Worm (Caenorhabditis elegans) whole organism, young adult: Measurements from ENCODE around the gene clec-124.
"Not testable (repeated sequence)": the region's sequence is repeated elsewhere in the genome, so short reads cannot be mapped to it uniquely, and the experiment has no call there.

ENCODE experiments used
- B0035.1 ChIP-seq: sonication (generic microtip); optimal IDR thresholded peaks from 2 replicates; lab custom pipeline; 2016; ENCODE audit warnings: missing genetic modification characterization, mild to moderate bottlenecking, missing compliant biosample characterization, missing genotype, missing genetic modification reagents
- C17E4.6 ChIP-seq: fragments of 200-800 bp; sonication (Bioruptor generic); IDR thresholded peaks from 2 replicates; pipeline ENCODE4 v1.3.6; 2022; ENCODE audit warnings: missing genetic modification reagents, missing genetic modification characterization, missing compliant biosample characterization
- F39B2.1 ChIP-seq: fragments of 200-800 bp; sonication (Bioruptor generic); IDR thresholded peaks from 2 replicates; pipeline ENCODE4 v1.3.6; 2022; ENCODE audit warnings: missing genetic modification reagents, missing genetic modification characterization, missing compliant biosample characterization
- F55B11.4 ChIP-seq: sonication (generic microtip); optimal IDR thresholded peaks from 2 replicates; lab custom pipeline; 2016; ENCODE audit warnings: missing compliant biosample characterization, missing genetic modification characterization, borderline replicate concordance; ENCODE audit not compliant: insufficient read depth
- ama-1 ChIP-seq, 3 experiments: fragments of 150-350 bp in 1 of 3; sonication (generic microtip) in 2 of 3; optimal IDR thresholded peaks; 2 replicates each; lab custom pipeline; 2014 to 2018; ENCODE audit warnings: missing biosample characterization in 2 of 3, missing genetic modification characterization in 2 of 3, missing genetic modification reagents in 2 of 3
- attf-5 ChIP-seq: fragments of 200-800 bp; sonication (Bioruptor generic); optimal IDR thresholded peaks from 2 replicates; lab custom pipeline; 2018; ENCODE audit warnings: mild to moderate bottlenecking, missing genetic modification characterization, missing compliant biosample characterization
- attf-6 ChIP-seq: fragments of 200-800 bp; sonication (Bioruptor generic); IDR thresholded peaks from 2 replicates; pipeline ENCODE4 v1.3.6; 2022; ENCODE audit warnings: missing genetic modification reagents, missing genetic modification characterization, missing compliant biosample characterization
- cebp-1 ChIP-seq, 2 experiments: fragments of 200-800 bp in 1 of 2; sonication (Bioruptor generic) in 1 of 2; sonication (generic microtip) in 1 of 2; IDR thresholded peaks in 1 of 2; optimal IDR thresholded peaks in 1 of 2; 2 replicates each; pipeline versions ENCODE4 v1.3.6 to Lab custom; 2017 to 2022; ENCODE audit warnings: missing compliant biosample characterization in 2 of 2, missing genetic modification characterization in 2 of 2, mild to moderate bottlenecking in 1 of 2, missing genetic modification reagents in 1 of 2, moderate library complexity in 1 of 2
- ceh-79 ChIP-seq: sonication (generic microtip); optimal IDR thresholded peaks from 2 replicates; lab custom pipeline; 2017; ENCODE audit warnings: mild to moderate bottlenecking, missing genetic modification characterization, missing compliant biosample characterization
- ekl-4 ChIP-seq: fragments of 200-800 bp; sonication (Bioruptor generic); IDR thresholded peaks from 2 replicates; pipeline ENCODE4 v1.3.6; 2022; ENCODE audit warnings: missing genetic modification reagents, missing genetic modification characterization, missing compliant biosample characterization
- ets-4 ChIP-seq: fragments of 200-800 bp; sonication (Bioruptor generic); optimal IDR thresholded peaks from 2 replicates; lab custom pipeline; 2018; ENCODE audit warnings: mild to moderate bottlenecking, missing genetic modification characterization, missing compliant biosample characterization
- him-1 ChIP-seq: sonication (generic microtip); optimal IDR thresholded peaks from 2 replicates; lab custom pipeline; 2016; ENCODE audit warnings: missing genotype, missing genetic modification reagents, missing genetic modification characterization, missing compliant biosample characterization
- hmg-1.2 ChIP-seq: fragments of 200-800 bp; sonication (Bioruptor generic); IDR thresholded peaks from 2 replicates; pipeline ENCODE4 v1.3.6; 2022; ENCODE audit warnings: missing genetic modification reagents, missing genetic modification characterization, missing compliant biosample characterization
- hrde-1 ChIP-seq: sonication (generic microtip); optimal IDR thresholded peaks from 2 replicates; lab custom pipeline; 2016; ENCODE audit warnings: missing genetic modification characterization, mild to moderate bottlenecking, missing compliant biosample characterization, moderate library complexity, missing genotype, missing genetic modification reagents, borderline replicate concordance
- let-607 ChIP-seq, 2 experiments: fragments of 200-800 bp in 1 of 2; sonication (Bioruptor generic) in 1 of 2; sonication (generic microtip) in 1 of 2; optimal IDR thresholded peaks; 2 replicates each; lab custom pipeline; 2016 to 2018; ENCODE audit warnings: mild to moderate bottlenecking in 2 of 2, missing compliant biosample characterization in 2 of 2, missing genetic modification characterization in 2 of 2, moderate library complexity in 2 of 2, missing genotype in 1 of 2
- lsy-27 ChIP-seq: sonication (generic microtip); optimal IDR thresholded peaks from 2 replicates; lab custom pipeline; 2017; ENCODE audit warnings: missing genetic modification characterization, mild to moderate bottlenecking, missing compliant biosample characterization, antibody characterized with exemption, missing genotype, borderline replicate concordance; ENCODE audit not compliant: insufficient read depth
- madf-10 ChIP-seq: sonication (generic microtip); optimal IDR thresholded peaks from 2 replicates; lab custom pipeline; 2016; ENCODE audit warnings: mild to moderate bottlenecking, missing genetic modification characterization, missing compliant biosample characterization
- madf-3 ChIP-seq: fragments of 200-800 bp; sonication (Bioruptor generic); IDR thresholded peaks from 2 replicates; pipeline ENCODE4 v1.3.6; 2022; ENCODE audit warnings: missing genetic modification reagents, missing genetic modification characterization, missing compliant biosample characterization
- madf-6 ChIP-seq: fragments of 200-800 bp; sonication (Bioruptor generic); IDR thresholded peaks from 2 replicates; pipeline ENCODE4 v1.3.6; 2022; ENCODE audit warnings: missing genetic modification reagents, missing genetic modification characterization, missing compliant biosample characterization
- mel-28 ChIP-seq: sonication (generic microtip); optimal IDR thresholded peaks from 2 replicates; lab custom pipeline; 2016; ENCODE audit warnings: borderline replicate concordance, mild to moderate bottlenecking, missing genetic modification characterization, missing compliant biosample characterization
- nhr-120 ChIP-seq: fragments of 200-800 bp; sonication (Bioruptor generic); IDR thresholded peaks from 2 replicates; pipeline ENCODE4 v1.3.6; 2022; ENCODE audit warnings: missing genetic modification characterization, missing compliant biosample characterization
- nhr-27 ChIP-seq: fragments of 200-800 bp; sonication (Bioruptor generic); optimal IDR thresholded peaks from 2 replicates; lab custom pipeline; 2018; ENCODE audit warnings: mild to moderate bottlenecking, missing genetic modification characterization, moderate library complexity, missing compliant biosample characterization
- nhr-80 ChIP-seq: sonication (generic microtip); optimal IDR thresholded peaks from 2 replicates; lab custom pipeline; 2016; ENCODE audit warnings: missing genetic modification characterization, missing compliant biosample characterization
- pbrm-1 ChIP-seq: fragments of 200-800 bp; sonication (Bioruptor generic); IDR thresholded peaks from 2 replicates; pipeline ENCODE4 v1.3.6; 2022; ENCODE audit warnings: missing genetic modification reagents, missing genetic modification characterization, missing compliant biosample characterization
- pha-4 ChIP-seq: fragments of 150-350 bp; sonication (generic microtip); optimal IDR thresholded peaks from 2 replicates; lab custom pipeline; 2014; ENCODE audit warnings: missing biosample characterization, missing genetic modification reagents, missing genetic modification characterization
- repo-1 ChIP-seq: sonication (generic microtip); optimal IDR thresholded peaks from 2 replicates; lab custom pipeline; 2017; ENCODE audit warnings: mild to moderate bottlenecking, missing genetic modification characterization, missing compliant biosample characterization
- sea-2 ChIP-seq: fragments of 200-800 bp; sonication (Bioruptor generic); IDR thresholded peaks from 2 replicates; pipeline ENCODE4 v1.3.6; 2022; ENCODE audit warnings: missing genetic modification characterization, missing compliant biosample characterization
- snpc-1.3 ChIP-seq: sonication (generic microtip); optimal IDR thresholded peaks from 2 replicates; lab custom pipeline; 2017; ENCODE audit warnings: missing genetic modification characterization, mild to moderate bottlenecking, missing compliant biosample characterization, antibody characterized with exemption, moderate library complexity, missing genotype, missing genetic modification reagents; ENCODE audit not compliant: insufficient read depth
- snpc-4 ChIP-seq, 5 experiments: fragments of 150-350 bp in 1 of 5; sonication (generic microtip) in 4 of 5; optimal IDR thresholded peaks; 2 replicates each; lab custom pipeline; 2014 to 2018; ENCODE audit warnings: missing genetic modification characterization in 5 of 5, missing biosample characterization in 3 of 5, antibody characterized with exemption in 2 of 5, mild to moderate bottlenecking in 2 of 5, missing compliant biosample characterization in 2 of 5, missing genotype in 2 of 5, moderate library complexity in 2 of 5, missing genetic modification reagents in 1 of 5
- somi-1 ChIP-seq: fragments of 200-800 bp; sonication (Bioruptor generic); optimal IDR thresholded peaks from 2 replicates; lab custom pipeline; 2018; ENCODE audit warnings: mild to moderate bottlenecking, missing genetic modification characterization, missing compliant biosample characterization
- unc-130 ChIP-seq: sonication (generic microtip); optimal IDR thresholded peaks from 2 replicates; lab custom pipeline; 2016; ENCODE audit warnings: missing genetic modification reagents, missing genetic modification characterization, missing compliant biosample characterization

The clec-124 gene

ce11 chrII:3215762-3216161 lies 33.7 kb upstream of the clec-124 start, which contains the start of gene ZC239.3:
Gene ZC239.3 (plus strand): TSS chrII:3216062.
- TF ChIP-seq attf-6; snpc-1.3; nhr-80 (tag; lab: Kevin White, UChicago): not testable (repeated sequence)
- TF ChIP-seq, all 124 proteins: peak for 0; not testable (repeated sequence) for 124

ce11 chrII:3220723-3221122 lies 28.8 kb upstream of the clec-124 start, which contains the start of gene ZC239.22:
Gene ZC239.22 (minus strand): TSS chrII:3220823.
- TF ChIP-seq nhr-27 (tag; lab: Kevin White, UChicago) (no peak), madf-10 (tag; lab: Kevin White, UChicago) (no peak), pbrm-1 (GFP tag; lab: Robert Waterston, UW) (no peak), nhr-120 (GFP tag; lab: Robert Waterston, UW) (no peak), lsy-27 (no peak), B0035.1 (tag; lab: Kevin White, UChicago) (no peak), mel-28 (tag; lab: Kevin White, UChicago) (no peak), him-1 (no peak), snpc-4 (GFP tag; optimal IDR thresholded peaks at IDR 0.05; lab: Kevin White, UChicago) (no peak), snpc-4 (tag; optimal IDR thresholded peaks at IDR 0.05; lab: Kevin White, UChicago) (no peak)

- TF ChIP-seq F55B11.4 (tag; lab: Kevin White, UChicago), result no peak
- no peak for TF ChIP-seq somi-1
- TF ChIP-seq pha-4 (tag; lab: Kevin White, UChicago), result no peak
- no peak for TF ChIP-seq sea-2
- no peak for TF ChIP-seq F39B2.1
- TF ChIP-seq ama-1 (optimal IDR thresholded peaks at IDR 0.05; lab: Kevin White, UChicago), result no peak
- no peak for TF ChIP-seq ama-1 (GFP tag; optimal IDR thresholded peaks at IDR 0.05; lab: Kevin White, UChicago)
- TF ChIP-seq him-1, result no peak
- TF ChIP-seq let-607 (tag; optimal IDR thresholded peaks at IDR 0.05; lab: Kevin White, UChicago), result no peak
- TF ChIP-seq B0035.1 (tag; lab: Kevin White, UChicago), result no peak
- TF ChIP-seq madf-3, result no peak
- TF ChIP-seq attf-5 (GFP tag; lab: Kevin White, UChicago), result no peak
- TF ChIP-seq repo-1 (tag; lab: Kevin White, UChicago), result no peak
Observed at ce11 chrII:3221730-3222129, 27.8 kb upstream of the clec-124 start, which contains the start of gene ZC239.14. Gene ZC239.14 (minus strand): TSS chrII:3222034.

- peak; percentile 74; the same call in 1 of the 2 replicates for TF ChIP-seq cebp-1 (GFP tag; IDR thresholded peaks at IDR 0.05; lab: Robert Waterston, UW)
- TF ChIP-seq cebp-1 (tag; optimal IDR thresholded peaks at IDR 0.05; lab: Kevin White, UChicago), result peak; percentile 78
- no peak for TF ChIP-seq madf-6 (GFP tag; lab: Robert Waterston, UW)
Observed at ce11 chrII:3222686-3223085, 26.8 kb upstream of the clec-124 start, which contains the start of gene ZC239.13. Gene ZC239.13 (minus strand): TSS chrII:3222839.

ce11 chrII:3224631-3225030 lies 24.9 kb upstream of the clec-124 start, which contains the start of gene ZC239.15:
Gene ZC239.15 (minus strand): TSS chrII:3224731.
- no peak for TF ChIP-seq ets-4

- no peak for TF ChIP-seq madf-10 (tag; lab: Kevin White, UChicago)
- no peak for TF ChIP-seq unc-130 (GFP tag; lab: Kevin White, UChicago)
- TF ChIP-seq ekl-4 (GFP tag; lab: Robert Waterston, UW), result no peak
- no peak for TF ChIP-seq C17E4.6
- TF ChIP-seq hmg-1.2 (GFP tag; lab: Robert Waterston, UW), result no peak
- no peak for TF ChIP-seq ceh-79 (tag; lab: Kevin White, UChicago)
- TF ChIP-seq hrde-1 (tag; lab: Kevin White, UChicago), result no peak
- TF ChIP-seq nhr-80 (tag; lab: Kevin White, UChicago), result peak; percentile 13
Observed at ce11 chrII:3225200-3225599, 24.3 kb upstream of the clec-124 start, which contains the start of gene ZC239.16. Gene ZC239.16 (minus strand): TSS chrII:3225319.
